Worm (Caenorhabditis elegans) whole organism, mixed stage, embryonic: ENCODE data around the gene drap-1.

ENCODE experiments used
- ces-1 ChIP-seq: fragments of 150-350 bp; optimal IDR thresholded peaks from 2 replicates; lab custom pipeline; 2014; ENCODE audit warnings: missing biosample characterization, missing genetic modification reagents, missing genetic modification characterization
- unc-62 ChIP-seq: fragments of 150-350 bp; optimal IDR thresholded peaks from 2 replicates; lab custom pipeline; 2014; ENCODE audit warnings: missing biosample characterization, missing genetic modification reagents, missing genetic modification characterization

- TF ChIP-seq ces-1 (GFP tag; lab: Kevin White, UChicago) = peak; percentile 100
- no peak for TF ChIP-seq unc-62 (GFP tag; lab: Kevin White, UChicago)
Measured at ce11 chrV:9767941-9768340, 38.0 kb downstream of the drap-1 start.
